Worm (Caenorhabditis elegans): ENCODE measurements around the gene C36E6.2.

The C36E6.2 gene

ce11 chrX:17419813-17420584 lies 31.5 kb upstream of the C36E6.2 start (continued):
- TF ChIP-seq nhr-84 (tag; optimal IDR thresholded peaks at IDR 0.05) (no peak), ceh-63 (GFP tag; optimal IDR thresholded peaks at IDR 0.05) (no peak), snpc-4 (tag; optimal IDR thresholded peaks at IDR 0.05) (no peak), nhr-71 (tag; optimal IDR thresholded peaks at IDR 0.05) (peak; percentile 77), efl-1 (optimal IDR thresholded peaks at IDR 0.05) (no peak), efl-1 (GFP tag; optimal IDR thresholded peaks at IDR 0.05 in 1 of 2) (peak in 1 of 2 experiments; percentile 85), skn-1 (tag; optimal IDR thresholded peaks at IDR 0.05) (no peak), fkh-10 (GFP tag; optimal IDR thresholded peaks at IDR 0.05) (no peak), ceh-88 (GFP tag; IDR thresholded peaks at IDR 0.05) (no peak), irx-1 (tag; optimal IDR thresholded peaks at IDR 0.05) (peak; percentile 27), C16A3.4 (tag; optimal IDR thresholded peaks at IDR 0.05) (peak; percentile 10), nhr-237 (tag; optimal IDR thresholded peaks at IDR 0.05) (no peak)

- TF ChIP-seq jun-1 (tag; optimal IDR thresholded peaks at IDR 0.05) (no peak), ztf-4 (tag; optimal IDR thresholded peaks at IDR 0.05) (peak; percentile 6), nhr-11 (tag; optimal IDR thresholded peaks at IDR 0.05) (no peak), ama-1 (optimal IDR thresholded peaks at IDR 0.05) (peak; percentile 95), hpl-2 (GFP tag; optimal IDR thresholded peaks at IDR 0.05) (peak; percentile 35), efl-1 (optimal IDR thresholded peaks at IDR 0.05) (no peak), efl-1 (GFP tag; optimal IDR thresholded peaks at IDR 0.05 in 1 of 2) (peak in 1 of 2 experiments; percentile 84), nhr-237 (tag; optimal IDR thresholded peaks at IDR 0.05) (no peak), elt-3 (tag; optimal IDR thresholded peaks at IDR 0.05) (peak in 1 of 6 experiments; percentile 12), C04F5.9 (tag; optimal IDR thresholded peaks at IDR 0.05) (no peak), ztf-11 (tag; optimal IDR thresholded peaks at IDR 0.05) (no peak)
Observed at ce11 chrX:17420585-17421459, 30.6 kb upstream of the C36E6.2 start.

ce11 chrX:17421532-17422078 lies 29.9 kb upstream of the C36E6.2 start, which contains the start of gene osm-11:
Gene osm-11 (minus strand): TSS chrX:17421582.
- peak; percentile 49 for TF ChIP-seq nhr-19 (GFP tag; conservative IDR thresholded peaks at IDR 0.05)
- no peak for TF ChIP-seq C34B4.2 (tag; optimal IDR thresholded peaks at IDR 0.05)
- no peak for TF ChIP-seq ceh-90 (tag; optimal IDR thresholded peaks at IDR 0.05)
- TF ChIP-seq grh-1 (GFP tag; IDR thresholded peaks at IDR 0.05): peak; percentile 46
- no peak for TF ChIP-seq nhr-47 (tag; optimal IDR thresholded peaks at IDR 0.05)
- TF ChIP-seq elt-2 (tag; optimal IDR thresholded peaks at IDR 0.05): no peak
- TF ChIP-seq rnt-1 (tag; optimal IDR thresholded peaks at IDR 0.05): no peak
- no peak for TF ChIP-seq ceh-88 (GFP tag; IDR thresholded peaks at IDR 0.05)
- TF ChIP-seq zip-4 (GFP tag; optimal IDR thresholded peaks at IDR 0.05): no peak
- TF ChIP-seq aly-2 (tag; optimal IDR thresholded peaks at IDR 0.05): no peak
- TF ChIP-seq lin-14 (GFP tag; optimal IDR thresholded peaks at IDR 0.05): peak; percentile 50
- TF ChIP-seq sox-4 (tag; optimal IDR thresholded peaks at IDR 0.05): no peak
- TF ChIP-seq swsn-7 (tag; optimal IDR thresholded peaks at IDR 0.05): no peak
- no peak for TF ChIP-seq pag-3 (tag; optimal IDR thresholded peaks at IDR 0.05; ENCODE audit: borderline replicate concordance, insufficient read depth)
- no peak for TF ChIP-seq ceh-8 (GFP tag; optimal IDR thresholded peaks at IDR 0.05)
- no peak for TF ChIP-seq C16A3.4 (tag; optimal IDR thresholded peaks at IDR 0.05)
- TF ChIP-seq zag-1 (tag; optimal IDR thresholded peaks at IDR 0.05): no peak
- TF ChIP-seq lin-35 (GFP tag; optimal IDR thresholded peaks at IDR 0.05): peak in 1 of 2 experiments; percentile 31
- TF ChIP-seq ceh-82 (tag; optimal IDR thresholded peaks at IDR 0.05): no peak
- no peak for TF ChIP-seq unc-86 (tag; optimal IDR thresholded peaks at IDR 0.05)
- TF ChIP-seq fkh-8 (tag; optimal IDR thresholded peaks at IDR 0.05): no peak
- no peak for TF ChIP-seq isw-1 (GFP tag; IDR thresholded peaks at IDR 0.05)
- TF ChIP-seq mef-2 (tag; optimal IDR thresholded peaks at IDR 0.05): no peak
- TF ChIP-seq snu-23 (GFP tag; optimal IDR thresholded peaks at IDR 0.05): peak; percentile 52
- no peak for TF ChIP-seq ztf-4 (tag; optimal IDR thresholded peaks at IDR 0.05)
- no peak for TF ChIP-seq dsc-1 (tag; optimal IDR thresholded peaks at IDR 0.05)
- no peak for TF ChIP-seq sptf-1 (tag; optimal IDR thresholded peaks at IDR 0.05)
- peak in 1 of 2 experiments; percentile 20 for TF ChIP-seq egl-27 (tag; optimal IDR thresholded peaks at IDR 0.05)
- TF ChIP-seq Y116A8C.19 (tag; optimal IDR thresholded peaks at IDR 0.05; ENCODE audit: borderline replicate concordance): no peak

Measured in whole organism, L1 larva.